Fruit fly (Drosophila melanogaster): Measurements from ENCODE around the gene Spn.

Gene Spn

dm6 chr3L:2581343-2581825 lies 27.3 kb upstream of the Spn start (continued):
- TF ChIP-seq row (GFP tag; IDR thresholded peaks at IDR 0.05) = peak; percentile 93
- peak; percentile 71 for TF ChIP-seq Oaz (GFP tag; IDR thresholded peaks at IDR 0.05)
- peak; percentile 88 for TF ChIP-seq Fer3 (tag; optimal IDR thresholded peaks at IDR 0.05)
- peak; percentile 86 for TF ChIP-seq Ssrp (tag; optimal IDR thresholded peaks at IDR 0.05)
- no peak for TF ChIP-seq amos (GFP tag; IDR thresholded peaks at IDR 0.05; ENCODE audit: partially characterized antibody)
- TF ChIP-seq Optix (GFP tag; IDR thresholded peaks at IDR 0.05) = peak; percentile 90
- TF ChIP-seq otp (GFP tag; IDR thresholded peaks at IDR 0.05) = peak; percentile 94
- TF ChIP-seq zfh2 (GFP tag; optimal IDR thresholded peaks at IDR 0.05) = peak; percentile 64
- TF ChIP-seq CG2678 (tag; optimal IDR thresholded peaks at IDR 0.05) = peak; percentile 90
- TF ChIP-seq emc (GFP tag; optimal IDR thresholded peaks at IDR 0.05) = peak; percentile 33
- TF ChIP-seq cg (GFP tag; optimal IDR thresholded peaks at IDR 0.05) = no peak
- peak; percentile 73 for TF ChIP-seq CG4424 (GFP tag; optimal IDR thresholded peaks at IDR 0.05)
- TF ChIP-seq stc (GFP tag; IDR thresholded peaks at IDR 0.05) = peak; percentile 84
- TF ChIP-seq Eip74EF (GFP tag; optimal IDR thresholded peaks at IDR 0.05) = peak in 1 of 2 experiments; percentile 73
- TF ChIP-seq bsh (GFP tag; optimal IDR thresholded peaks at IDR 0.05) = peak; percentile 20 to 94
- peak; percentile 81 for TF ChIP-seq CG2202 (tag; optimal IDR thresholded peaks at IDR 0.05)
- peak; percentile 50 for TF ChIP-seq CG18476 (GFP tag; optimal IDR thresholded peaks at IDR 0.05)
- peak; percentile 62; the same call in 1 of the 2 replicates for TF ChIP-seq cas (GFP tag; IDR thresholded peaks at IDR 0.05)
- peak; percentile 88 for TF ChIP-seq zf30C (GFP tag; optimal IDR thresholded peaks at IDR 0.05)
- TF ChIP-seq croc (GFP tag; conservative IDR thresholded peaks at IDR 0.05) = peak; percentile 81
- no peak for TF ChIP-seq CG14860 (GFP tag; IDR thresholded peaks at IDR 0.05; ENCODE audit: partially characterized antibody)
- peak; percentile 45 for TF ChIP-seq CG4328 (GFP tag; optimal IDR thresholded peaks at IDR 0.05)
- TF ChIP-seq CG3281 (GFP tag; optimal IDR thresholded peaks at IDR 0.05) = peak; percentile 87
- peak; percentile 81 for TF ChIP-seq org-1 (GFP tag; optimal IDR thresholded peaks at IDR 0.05)
- peak; percentile 78 for TF ChIP-seq onecut (GFP tag; IDR thresholded peaks at IDR 0.05)
- TF ChIP-seq ara (GFP tag; IDR thresholded peaks at IDR 0.05) = peak; percentile 83
- TF ChIP-seq kah (GFP tag; optimal IDR thresholded peaks at IDR 0.05) = peak; percentile 61
- peak; percentile 21 for TF ChIP-seq Myb (GFP tag; optimal IDR thresholded peaks at IDR 0.05)
- TF ChIP-seq C15 (GFP tag; IDR thresholded peaks at IDR 0.05) = no peak
- TF ChIP-seq CG12391 (tag; optimal IDR thresholded peaks at IDR 0.05) = peak; percentile 89
- TF ChIP-seq CG13775 (GFP tag; optimal IDR thresholded peaks at IDR 0.05) = peak; percentile 85
- peak; percentile 39 for TF ChIP-seq CG7271 (tag; optimal IDR thresholded peaks at IDR 0.05)
- TF ChIP-seq CG17568 (GFP tag; optimal IDR thresholded peaks at IDR 0.05) = peak; percentile 71
- peak; percentile 57 for TF ChIP-seq CG6765 (GFP tag; optimal IDR thresholded peaks at IDR 0.05)
- TF ChIP-seq CG8924 (tag; optimal IDR thresholded peaks at IDR 0.05) = peak; percentile 87
- no peak for TF ChIP-seq zen2 (GFP tag; IDR thresholded peaks at IDR 0.05; ENCODE audit: partially characterized antibody)
- TF ChIP-seq cwo (GFP tag; optimal IDR thresholded peaks at IDR 0.05) = peak; percentile 65
- TF ChIP-seq Hand (GFP tag; optimal IDR thresholded peaks at IDR 0.05) = peak; percentile 70
- no peak for TF ChIP-seq mirr (GFP tag; optimal IDR thresholded peaks at IDR 0.05)
- peak; percentile 91 for TF ChIP-seq dmrt11E (tag; optimal IDR thresholded peaks at IDR 0.05)
- peak; percentile 32 for TF ChIP-seq CG34376 (GFP tag; optimal IDR thresholded peaks at IDR 0.05)
- peak; percentile 69 for TF ChIP-seq slou (GFP tag; optimal IDR thresholded peaks at IDR 0.05)
- peak; percentile 46 for TF ChIP-seq sd (tag; optimal IDR thresholded peaks at IDR 0.05)
- no peak for TF ChIP-seq Lpt (GFP tag; optimal IDR thresholded peaks at IDR 0.05)
- no peak for TF ChIP-seq CTCF (GFP tag; optimal IDR thresholded peaks at IDR 0.05)
- TF ChIP-seq disco-r (GFP tag; optimal IDR thresholded peaks at IDR 0.05) = peak; percentile 55
- TF ChIP-seq Xrp1 (GFP tag; IDR thresholded peaks at IDR 0.05) = peak; percentile 93
- TF ChIP-seq H2.0 (GFP tag; IDR thresholded peaks at IDR 0.05) = peak; percentile 91
- peak; percentile 54 for TF ChIP-seq CG1647 (GFP tag; optimal IDR thresholded peaks at IDR 0.05)
- TF ChIP-seq CG8765 (GFP tag; IDR thresholded peaks at IDR 0.05) = peak; percentile 28; the same call in 1 of the 2 replicates
